Fruit fly (Drosophila melanogaster) whole organism, wandering third instar larva: ENCODE measurements around the gene Stip1.

Experiments used
- Dfd ChIP-seq: fragments of >200 bp; optimal IDR thresholded peaks from 2 replicates; lab custom pipeline; 2017; ENCODE audit warnings: missing biosample characterization, missing genetic modification characterization
- GATAd ChIP-seq: sonication (Bioruptor generic); optimal IDR thresholded peaks from 2 replicates; lab custom pipeline; 2016; ENCODE audit warnings: missing biosample characterization, missing genetic modification characterization
- dmrt93B ChIP-seq: fragments of 200-800 bp; sonication (Bioruptor generic); optimal IDR thresholded peaks from 2 replicates; lab custom pipeline; 2018; ENCODE audit warnings: missing biosample characterization, mild to moderate bottlenecking, missing genetic modification characterization
- dsf ChIP-seq: sonication (Bioruptor generic); optimal IDR thresholded peaks from 2 replicates; lab custom pipeline; 2016; ENCODE audit warnings: missing biosample characterization, missing genetic modification characterization, borderline replicate concordance
- pan ChIP-seq: fragments of >200 bp; optimal IDR thresholded peaks from 2 replicates; lab custom pipeline; 2017

- TF ChIP-seq pan (lab: Kevin White, UChicago) (no peak), dsf (no peak), dmrt93B (no peak), GATAd (GFP tag; lab: Kevin White, UChicago) (no peak), Dfd (GFP tag; lab: Kevin White, UChicago) (no peak)
Observed at dm6 chr2L:303306-303962, 8.5 kb downstream of the Stip1 start.
